Worm (Caenorhabditis elegans) whole organism, young adult: Measurements from ENCODE around the gene ergo-1.

Experiments used
- B0019.2 ChIP-seq: fragments of 200-800 bp; sonication (Bioruptor generic); conservative IDR thresholded peaks from 2 replicates; pipeline ENCODE4 v1.3.6; 2022; ENCODE audit warnings: missing genetic modification reagents, missing genetic modification characterization, missing compliant biosample characterization
- B0035.1 ChIP-seq: sonication (generic microtip); optimal IDR thresholded peaks from 2 replicates; lab custom pipeline; 2016; ENCODE audit warnings: missing genetic modification characterization, mild to moderate bottlenecking, missing compliant biosample characterization, missing genotype, missing genetic modification reagents
- D2030.7 ChIP-seq: fragments of 200-800 bp; sonication (Bioruptor generic); IDR thresholded peaks from 2 replicates; pipeline ENCODE4 v1.3.6; 2022; ENCODE audit warnings: missing genetic modification reagents, missing genetic modification characterization, missing compliant biosample characterization
- F49E8.2 ChIP-seq: sonication (generic microtip); optimal IDR thresholded peaks from 3 replicates; lab custom pipeline; 2017; ENCODE audit warnings: missing genetic modification characterization, mild to moderate bottlenecking, missing compliant biosample characterization, antibody characterized with exemption, moderate library complexity; ENCODE audit not compliant: insufficient read depth
- K12H6.12 ChIP-seq: fragments of 200-800 bp; sonication (Bioruptor generic); optimal IDR thresholded peaks from 2 replicates; lab custom pipeline; 2018; ENCODE audit warnings: mild to moderate bottlenecking, missing genetic modification characterization, missing compliant biosample characterization
- Y79H2A.3 ChIP-seq: fragments of 200-800 bp; sonication (Bioruptor generic); conservative IDR thresholded peaks from 2 replicates; pipeline ENCODE4 v1.3.6; 2022; ENCODE audit warnings: missing genetic modification reagents, missing genetic modification characterization, missing compliant biosample characterization
- attf-3 ChIP-seq: fragments of 200-800 bp; sonication (Bioruptor generic); conservative IDR thresholded peaks from 2 replicates; pipeline ENCODE4 v1.3.6; 2022; ENCODE audit warnings: missing genetic modification reagents, missing genetic modification characterization, missing compliant biosample characterization
- bed-2 ChIP-seq: fragments of 200-800 bp; sonication (Bioruptor generic); IDR thresholded peaks from 2 replicates; pipeline ENCODE4 v1.3.6; 2022; ENCODE audit warnings: missing genetic modification reagents, missing genetic modification characterization, missing compliant biosample characterization
- ceh-27 ChIP-seq: fragments of 200-800 bp; sonication (Bioruptor generic); optimal IDR thresholded peaks from 2 replicates; lab custom pipeline; 2018; ENCODE audit warnings: mild to moderate bottlenecking, missing genetic modification characterization, moderate library complexity, missing compliant biosample characterization
- ceh-40 ChIP-seq: fragments of 200-800 bp; sonication (Bioruptor generic); IDR thresholded peaks from 2 replicates; pipeline ENCODE4 v1.3.6; 2022; ENCODE audit warnings: missing genetic modification characterization, missing compliant biosample characterization
- ceh-91 ChIP-seq: fragments of 200-800 bp; sonication (Bioruptor generic); IDR thresholded peaks from 2 replicates; pipeline ENCODE4 v1.3.6; 2022; ENCODE audit warnings: missing genetic modification reagents, missing genetic modification characterization, missing compliant biosample characterization
- egrh-3 ChIP-seq: fragments of 200-800 bp; sonication (Bioruptor generic); IDR thresholded peaks from 2 replicates; pipeline ENCODE4 v1.3.6; 2022; ENCODE audit warnings: missing genetic modification reagents, missing genetic modification characterization, missing compliant biosample characterization
- him-1 ChIP-seq: sonication (generic microtip); optimal IDR thresholded peaks from 2 replicates; lab custom pipeline; 2016; ENCODE audit warnings: missing genotype, missing genetic modification reagents, missing genetic modification characterization, missing compliant biosample characterization
- hmg-1.2 ChIP-seq: fragments of 200-800 bp; sonication (Bioruptor generic); IDR thresholded peaks from 2 replicates; pipeline ENCODE4 v1.3.6; 2022; ENCODE audit warnings: missing genetic modification reagents, missing genetic modification characterization, missing compliant biosample characterization
- let-607 ChIP-seq, 2 experiments: fragments of 200-800 bp in 1 of 2; sonication (Bioruptor generic) in 1 of 2; sonication (generic microtip) in 1 of 2; optimal IDR thresholded peaks; 2 replicates each; lab custom pipeline; 2016 to 2018; ENCODE audit warnings: mild to moderate bottlenecking in 2 of 2, missing compliant biosample characterization in 2 of 2, missing genetic modification characterization in 2 of 2, moderate library complexity in 2 of 2, missing genotype in 1 of 2
- madf-8 ChIP-seq: fragments of 200-800 bp; sonication (Bioruptor generic); conservative IDR thresholded peaks from 2 replicates; pipeline ENCODE4 v1.3.6; 2022; ENCODE audit warnings: missing genetic modification reagents, missing genetic modification characterization, missing compliant biosample characterization
- nhr-80 ChIP-seq: sonication (generic microtip); optimal IDR thresholded peaks from 2 replicates; lab custom pipeline; 2016; ENCODE audit warnings: missing genetic modification characterization, missing compliant biosample characterization
- pbrm-1 ChIP-seq: fragments of 200-800 bp; sonication (Bioruptor generic); IDR thresholded peaks from 2 replicates; pipeline ENCODE4 v1.3.6; 2022; ENCODE audit warnings: missing genetic modification reagents, missing genetic modification characterization, missing compliant biosample characterization
- pha-4 ChIP-seq: fragments of 150-350 bp; sonication (generic microtip); optimal IDR thresholded peaks from 2 replicates; lab custom pipeline; 2014; ENCODE audit warnings: missing biosample characterization, missing genetic modification reagents, missing genetic modification characterization
- somi-1 ChIP-seq: fragments of 200-800 bp; sonication (Bioruptor generic); optimal IDR thresholded peaks from 2 replicates; lab custom pipeline; 2018; ENCODE audit warnings: mild to moderate bottlenecking, missing genetic modification characterization, missing compliant biosample characterization
- tbx-9 ChIP-seq: sonication (generic microtip); optimal IDR thresholded peaks from 2 replicates; lab custom pipeline; 2016; ENCODE audit warnings: borderline replicate concordance, missing genetic modification characterization, inconsistent platforms, missing compliant biosample characterization
- ztf-18 ChIP-seq: sonication (generic microtip); optimal IDR thresholded peaks from 2 replicates; lab custom pipeline; 2016; ENCODE audit warnings: missing genotype, mild to moderate bottlenecking, missing genetic modification characterization, missing compliant biosample characterization
- ztf-22 ChIP-seq: fragments of 200-800 bp; sonication (Bioruptor generic); optimal IDR thresholded peaks from 2 replicates; lab custom pipeline; 2018; ENCODE audit warnings: mild to moderate bottlenecking, missing genetic modification characterization, moderate library complexity, missing compliant biosample characterization
- ztf-3 ChIP-seq: fragments of 200-800 bp; sonication (Bioruptor generic); optimal IDR thresholded peaks from 2 replicates; lab custom pipeline; 2018; ENCODE audit warnings: mild to moderate bottlenecking, missing genetic modification characterization, missing compliant biosample characterization
- ztf-6 ChIP-seq: fragments of 200-800 bp; sonication (Bioruptor generic); IDR thresholded peaks from 2 replicates; pipeline ENCODE4 v1.3.6; 2022; ENCODE audit warnings: missing genetic modification reagents, missing genetic modification characterization, missing compliant biosample characterization

Gene ergo-1

DNA sequence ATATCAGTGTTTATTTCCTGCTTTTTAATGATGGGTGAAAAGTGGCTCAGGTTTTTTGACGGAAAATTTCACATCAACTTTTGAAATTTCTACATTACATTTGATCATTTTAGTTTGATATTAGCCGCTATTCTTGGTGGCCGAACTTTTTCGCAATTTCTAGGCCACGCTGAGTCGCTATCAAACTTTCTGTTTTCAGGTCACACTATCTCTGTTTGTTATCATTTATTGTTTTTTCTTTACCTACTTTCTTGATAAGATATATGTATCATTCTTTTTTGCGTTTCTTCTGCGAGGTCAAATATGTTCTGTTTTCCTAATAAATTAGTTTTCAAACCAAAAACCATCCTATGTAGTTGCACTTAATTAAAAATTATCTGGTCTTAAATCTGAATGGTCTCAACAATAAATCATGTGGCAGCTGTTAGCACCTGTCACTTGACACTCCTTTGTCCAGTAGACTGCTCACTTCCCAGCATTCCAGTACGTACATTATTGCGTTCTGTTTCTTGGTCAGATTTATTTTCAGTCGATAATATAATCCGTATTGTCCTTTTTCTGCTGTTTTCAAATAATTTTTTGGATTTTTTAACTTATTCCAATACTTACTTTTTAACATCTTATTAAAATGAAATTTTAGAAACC lies 51.7 kb downstream of the ergo-1 start:
- TF ChIP-seq tbx-9 (tag; lab: Kevin White, UChicago), result no peak
- TF ChIP-seq nhr-80 (tag; lab: Kevin White, UChicago), result peak; percentile 74
- TF ChIP-seq, all 124 proteins: peak for 1

- no peak for TF ChIP-seq ztf-18 (tag; lab: Kevin White, UChicago)
- no peak for TF ChIP-seq D2030.7
- no peak for TF ChIP-seq him-1 (tag; lab: Kevin White, UChicago)
- TF ChIP-seq hmg-1.2 (GFP tag; lab: Robert Waterston, UW), result no peak
- TF ChIP-seq K12H6.12, result no peak
- no peak for TF ChIP-seq F49E8.2 (tag; lab: Kevin White, UChicago)
- TF ChIP-seq pbrm-1, result no peak
- no peak for TF ChIP-seq let-607 (tag; optimal IDR thresholded peaks at IDR 0.05; lab: Kevin White, UChicago)
- TF ChIP-seq pha-4, result no peak
- TF ChIP-seq ztf-3 (GFP tag; lab: Kevin White, UChicago), result no peak
- no peak for TF ChIP-seq B0019.2 (GFP tag; lab: Robert Waterston, UW)
- TF ChIP-seq attf-3 (GFP tag; lab: Robert Waterston, UW), result no peak
- TF ChIP-seq ceh-91, result no peak
- TF ChIP-seq ztf-6 (GFP tag; lab: Robert Waterston, UW), result no peak
- TF ChIP-seq, all 124 proteins: peak for 0
Measured at ce11 chrV:1061295-1061694, 52.7 kb downstream of the ergo-1 start, which contains the start of gene rnst-2. Gene rnst-2 (plus strand): TSS chrV:1061595.

DNA sequence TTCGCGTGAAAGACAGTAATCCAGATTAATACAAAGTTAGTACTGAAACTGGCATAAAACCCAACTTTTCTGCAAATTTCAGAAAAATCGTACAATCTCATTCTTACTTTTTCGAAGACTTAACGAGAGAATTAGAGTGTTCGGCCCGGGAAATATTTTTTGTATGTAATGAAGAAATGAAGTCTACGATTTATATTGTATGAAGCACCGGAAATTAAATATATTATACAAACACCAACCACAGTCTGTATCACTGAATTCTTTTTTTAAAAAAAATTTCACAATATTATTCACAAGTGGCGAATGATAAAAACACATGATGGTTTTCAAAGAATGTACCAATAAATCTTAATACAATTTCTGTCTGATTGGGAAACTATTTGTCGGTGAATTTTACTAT lies 55.9 kb downstream of the ergo-1 start, which contains the start of gene str-67:
str-67 (minus strand) TSS at position 101 of the 400 bp plus-strand sequence.
- TF ChIP-seq madf-8 (GFP tag; lab: Robert Waterston, UW) (no peak), egrh-3 (GFP tag; lab: Robert Waterston, UW) (no peak), ztf-18 (tag; lab: Kevin White, UChicago) (no peak), ztf-22 (GFP tag; lab: Kevin White, UChicago) (no peak), ceh-40 (GFP tag; lab: Robert Waterston, UW) (no peak), K12H6.12 (no peak), ceh-27 (GFP tag; lab: Kevin White, UChicago) (no peak), Y79H2A.3 (GFP tag; lab: Robert Waterston, UW) (no peak), bed-2 (GFP tag; lab: Robert Waterston, UW) (no peak), B0035.1 (no peak)
- TF ChIP-seq, all 124 proteins: peak for 0

- no peak for TF ChIP-seq somi-1 (GFP tag; lab: Kevin White, UChicago)
Measured at ce11 chrV:1067468-1067867, 58.9 kb downstream of the ergo-1 start, which contains the start of gene K10C9.7. Gene K10C9.7 (minus strand): TSS chrV:1067568.
